Worm (Caenorhabditis elegans): Measurements from ENCODE around the gene fbxc-30.

DNA sequence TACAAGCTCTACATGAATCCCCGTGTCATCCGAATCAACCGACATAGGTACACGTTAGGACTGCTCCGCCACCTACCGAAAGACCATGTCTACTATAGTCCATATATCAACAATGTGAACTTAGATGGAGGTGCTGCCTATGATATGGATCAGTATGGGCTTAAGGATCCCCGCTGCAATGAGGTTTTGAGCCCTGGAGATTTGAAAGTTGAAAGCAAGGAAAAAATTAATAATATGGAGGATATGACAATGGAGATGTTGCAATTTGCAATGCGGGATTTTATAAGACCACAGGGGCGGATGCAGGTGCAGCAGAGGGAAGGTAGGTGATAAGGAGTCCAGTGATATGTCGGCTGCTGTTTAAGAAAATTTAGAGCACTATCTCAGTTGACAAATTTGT is 48.1 kb upstream of the fbxc-30 start:
- TF ChIP-seq dox-1 (GFP tag; IDR thresholded peaks at IDR 0.05), result no peak
- no peak for TF ChIP-seq snpc-3.4 (tag; optimal IDR thresholded peaks at IDR 0.05)
- TF ChIP-seq ceh-58 (GFP tag; IDR thresholded peaks at IDR 0.05), result no peak
- no peak for TF ChIP-seq B0019.2 (GFP tag; conservative IDR thresholded peaks at IDR 0.05)
- TF ChIP-seq ztf-22 (GFP tag; optimal IDR thresholded peaks at IDR 0.05), result no peak
- no peak for TF ChIP-seq nfya-1 (tag; optimal IDR thresholded peaks at IDR 0.05; ENCODE audit: borderline replicate concordance, insufficient read depth)
- no peak for TF ChIP-seq ztf-18 (tag; optimal IDR thresholded peaks at IDR 0.05)
- TF ChIP-seq nhr-90 (tag; optimal IDR thresholded peaks at IDR 0.05), result no peak
- no peak for TF ChIP-seq unc-62 (GFP tag; optimal IDR thresholded peaks at IDR 0.05)
- TF ChIP-seq attf-3 (GFP tag; conservative IDR thresholded peaks at IDR 0.05), result no peak
- no peak for TF ChIP-seq zfh-2 (GFP tag; conservative IDR thresholded peaks at IDR 0.05)
